Fruit fly (Drosophila melanogaster) whole organism, adult: ENCODE data around the gene CG6724.

Source experiments
- CG12768 ChIP-seq: fragments of 200-800 bp; sonication (Bioruptor generic); optimal IDR thresholded peaks from 2 replicates; lab custom pipeline; 2017; ENCODE audit warnings: missing biosample characterization, missing genetic modification characterization, mild to moderate bottlenecking, moderate library complexity, missing genetic modification reagents
- CG33017 ChIP-seq: fragments of 200-800 bp; sonication (Bioruptor generic); optimal IDR thresholded peaks from 2 replicates; lab custom pipeline; 2018; ENCODE audit warnings: missing biosample characterization, mild to moderate bottlenecking, missing genetic modification characterization, moderate library complexity
- CG7045 ChIP-seq: fragments of 200-800 bp; sonication (Bioruptor generic); optimal IDR thresholded peaks from 2 replicates; lab custom pipeline; 2017; ENCODE audit warnings: missing biosample characterization, mild to moderate bottlenecking, missing genetic modification characterization
- cic ChIP-seq: fragments of 200-800 bp; sonication (Bioruptor generic); optimal IDR thresholded peaks from 2 replicates; lab custom pipeline; 2017; ENCODE audit warnings: missing biosample characterization, mild to moderate bottlenecking, missing genetic modification characterization, moderate library complexity
- kay ChIP-seq: fragments of 200-800 bp; sonication (Bioruptor generic); peaks from one replicate; lab custom pipeline; 2016; ENCODE audit warnings: missing biosample characterization, missing genetic modification characterization, borderline replicate concordance
- tj ChIP-seq: fragments of 200-800 bp; sonication (Bioruptor generic); optimal IDR thresholded peaks from 3 replicates; lab custom pipeline; 2017; ENCODE audit warnings: missing biosample characterization, mild to moderate bottlenecking, missing genetic modification characterization, moderate library complexity
- toe ChIP-seq: fragments of 200-800 bp; sonication (Bioruptor generic); optimal IDR thresholded peaks from 2 replicates; lab custom pipeline; 2016; ENCODE audit warnings: missing biosample characterization, missing genetic modification characterization

- TF ChIP-seq CG7045 (GFP tag; lab: Kevin White, UChicago) (no peak), kay (GFP tag; lab: Kevin White, UChicago) (no peak), cic (GFP tag; lab: Kevin White, UChicago) (no peak), CG33017 (tag; lab: Kevin White, UChicago) (no peak), tj (GFP tag; lab: Kevin White, UChicago) (no peak), toe (no peak), CG12768 (GFP tag; lab: Kevin White, UChicago) (no peak)
Measured at dm6 chr2L:10781252-10781651, 11.5 kb upstream of the CG6724 start.
